Worm (Caenorhabditis elegans): ENCODE data around the gene jmjd-3.2.

DNA sequence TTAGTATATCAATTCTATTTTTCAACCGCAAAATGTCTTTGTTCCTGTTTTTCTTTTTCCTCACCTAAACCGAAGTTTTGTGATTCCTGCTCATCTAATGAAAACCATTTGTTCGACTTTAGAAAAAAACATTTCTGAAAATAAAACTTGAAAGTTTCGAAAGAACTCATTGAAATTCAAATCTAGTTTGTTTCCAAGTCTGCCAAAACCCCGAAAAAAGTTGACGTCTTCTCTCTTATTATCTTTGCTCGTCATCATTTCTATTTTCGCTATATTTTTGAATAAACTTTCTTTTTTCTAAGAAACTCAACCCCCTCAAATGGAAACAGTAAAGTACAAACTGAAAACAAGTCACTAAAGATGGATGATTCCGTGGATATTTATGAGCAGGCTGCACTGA lies 42.2 kb upstream of the jmjd-3.2 start, which contains the start of gene frpr-17:
- TF ChIP-seq aptf-3 (GFP tag; IDR thresholded peaks at IDR 0.05): no peak
- no peak for TF ChIP-seq snpc-4 (GFP tag; optimal IDR thresholded peaks at IDR 0.05)
- TF ChIP-seq snpc-4 (tag; optimal IDR thresholded peaks at IDR 0.05): no peak
- TF ChIP-seq unc-62 (GFP tag; optimal IDR thresholded peaks at IDR 0.05): no peak
- no peak for TF ChIP-seq ekl-4 (GFP tag; IDR thresholded peaks at IDR 0.05)
- no peak for TF ChIP-seq efl-1 (GFP tag; optimal IDR thresholded peaks at IDR 0.05)
